Fruit fly (Drosophila melanogaster): ENCODE data around the gene rtet.

rtet gene

dm6 chr3R:21080876-21081586 is 27.2 kb upstream of the rtet start, which contains the start of gene HHEX (continued):
- TF ChIP-seq chm (GFP tag; IDR thresholded peaks at IDR 0.05) (0 out of 2 replicates have a peak, but pooled peaks have one; percentile 11), sd (tag; optimal IDR thresholded peaks at IDR 0.05) (peak; percentile 76)

dm6 chr3R:21084979-21085378 is 23.3 kb upstream of the rtet start:
- TF ChIP-seq ap (GFP tag; IDR thresholded peaks at IDR 0.05), result no peak
- no peak for TF ChIP-seq Ptx1 (GFP tag; IDR thresholded peaks at IDR 0.05)

- TF ChIP-seq MTF-1 (GFP tag; optimal IDR thresholded peaks at IDR 0.05; ENCODE audit: borderline replicate concordance) (no peak), CG2712 (tag; optimal IDR thresholded peaks at IDR 0.05) (no peak), nom (GFP tag; optimal IDR thresholded peaks at IDR 0.05) (peak; percentile 6), CG9437 (GFP tag; optimal IDR thresholded peaks at IDR 0.05) (no peak), CG6813 (GFP tag; optimal IDR thresholded peaks at IDR 0.05) (no peak), Drgx (GFP tag; IDR thresholded peaks at IDR 0.05) (peak; percentile 52; the same call in 1 of the 2 replicates), CG15011 (GFP tag; optimal IDR thresholded peaks at IDR 0.05) (no peak), sna (GFP tag; IDR thresholded peaks at IDR 0.05; ENCODE audit: partially characterized antibody) (no peak), CG30431 (GFP tag; optimal IDR thresholded peaks at IDR 0.05) (no peak), crol (GFP tag; IDR thresholded peaks at IDR 0.05) (no peak), H2.0 (GFP tag; IDR thresholded peaks at IDR 0.05) (no peak), CG12104 (GFP tag; optimal IDR thresholded peaks at IDR 0.05) (no peak), Six4 (GFP tag; optimal IDR thresholded peaks at IDR 0.05) (no peak), sd (tag; optimal IDR thresholded peaks at IDR 0.05) (no peak), cas (GFP tag; IDR thresholded peaks at IDR 0.05) (no peak), sens (GFP tag) (peak; percentile 24), CG6175 (GFP tag; IDR thresholded peaks at IDR 0.05) (no peak), pzg (GFP tag; optimal IDR thresholded peaks at IDR 0.05) (no peak), Deaf1 (tag; optimal IDR thresholded peaks at IDR 0.05) (no peak), gsb (GFP tag; IDR thresholded peaks at IDR 0.05) (no peak), Atf6 (GFP tag; IDR thresholded peaks at IDR 0.05) (no peak), salm (tag; optimal IDR thresholded peaks at IDR 0.05) (no peak), Kr (GFP tag; optimal IDR thresholded peaks at IDR 0.05) (no peak), Xrp1 (GFP tag; IDR thresholded peaks at IDR 0.05) (0 out of 2 replicates have a peak, but pooled peaks have one; percentile 12)
Measured at dm6 chr3R:21089416-21089815, 18.8 kb upstream of the rtet start.

- TF ChIP-seq Pdp1 (GFP tag; optimal IDR thresholded peaks at IDR 0.05) (peak in 1 of 2 experiments; percentile 80), Med (GFP tag) (peak; percentile 51), sd (tag; optimal IDR thresholded peaks at IDR 0.05) (peak; percentile 7), CG12769 (tag; optimal IDR thresholded peaks at IDR 0.05) (peak; percentile 51), psq (GFP tag; optimal IDR thresholded peaks at IDR 0.05) (no peak), Ets65A (GFP tag) (peak; percentile 77), ato (GFP tag; IDR thresholded peaks at IDR 0.05; ENCODE audit: partially characterized antibody) (0 out of 2 replicates have a peak, but pooled peaks have one; percentile 16), CG10274 (GFP tag; optimal IDR thresholded peaks at IDR 0.05) (no peak), Atf-2 (GFP tag; optimal IDR thresholded peaks at IDR 0.05) (no peak), ci (GFP tag; IDR thresholded peaks at IDR 0.05) (0 out of 3 replicates have a peak, but pooled peaks have one; percentile 36)
Measured at dm6 chr3R:21090230-21091021, 17.8 kb upstream of the rtet start.
